Worm (Caenorhabditis elegans): Measurements from ENCODE around the gene mpst-7.
"Not testable (repeated sequence)": the region's sequence is repeated elsewhere in the genome, so short reads cannot be mapped to it uniquely, and the experiment has no call there.

mpst-7 gene

ce11 chrV:12987061-12987460, 26.1 kb upstream of the mpst-7 start, which contains the start of gene shw-3:
TSS of gene shw-3 (minus strand) at chrV:12987161.
- TF ChIP-seq C34F6.9 (tag; optimal IDR thresholded peaks at IDR 0.05) (no peak), blmp-1 (tag; optimal IDR thresholded peaks at IDR 0.05; ENCODE audit: insufficient read depth) (no peak), nhr-23 (tag; optimal IDR thresholded peaks at IDR 0.05) (no peak), R02D3.7 (tag; optimal IDR thresholded peaks at IDR 0.05) (no peak), ceh-16 (tag; optimal IDR thresholded peaks at IDR 0.05) (no peak), alr-1 (tag; optimal IDR thresholded peaks at IDR 0.05) (no peak), mbf-1 (tag; optimal IDR thresholded peaks at IDR 0.05) (no peak), ztf-4 (tag; optimal IDR thresholded peaks at IDR 0.05) (no peak), nhr-6 (tag; optimal IDR thresholded peaks at IDR 0.05) (no peak), ztf-1 (GFP tag; conservative IDR thresholded peaks at IDR 0.05) (no peak), F13H6.1 (tag; optimal IDR thresholded peaks at IDR 0.05) (no peak)

ce11 chrV:12974047-12974446, 13.1 kb upstream of the mpst-7 start:
- TF ChIP-seq lin-13 (GFP tag; optimal IDR thresholded peaks at IDR 0.05): no peak
- TF ChIP-seq lin-39 (tag; optimal IDR thresholded peaks at IDR 0.05): no peak
- TF ChIP-seq ztf-11 (tag; optimal IDR thresholded peaks at IDR 0.05): no peak
- no peak for TF ChIP-seq nhr-21 (tag; optimal IDR thresholded peaks at IDR 0.05)
- no peak for TF ChIP-seq aly-2 (tag; optimal IDR thresholded peaks at IDR 0.05)
- no peak for TF ChIP-seq mdl-1 (tag; optimal IDR thresholded peaks at IDR 0.05)
- TF ChIP-seq nhr-129 (tag; optimal IDR thresholded peaks at IDR 0.05): no peak
- no peak for TF ChIP-seq snpc-4 (tag; optimal IDR thresholded peaks at IDR 0.05)
- no peak for TF ChIP-seq R02D3.7 (tag; optimal IDR thresholded peaks at IDR 0.05)
- no peak for TF ChIP-seq blmp-1 (tag; optimal IDR thresholded peaks at IDR 0.05; ENCODE audit: insufficient read depth)
- no peak for TF ChIP-seq nhr-77 (tag; optimal IDR thresholded peaks at IDR 0.05)
- no peak for TF ChIP-seq nhr-6 (tag; optimal IDR thresholded peaks at IDR 0.05)
- no peak for TF ChIP-seq elt-3 (tag; optimal IDR thresholded peaks at IDR 0.05)
- no peak for TF ChIP-seq ceh-16 (tag; optimal IDR thresholded peaks at IDR 0.05)

ce11 chrV:12970575-12971160, 9.7 kb upstream of the mpst-7 start, which contains the start of gene pnn-1:
TSS of gene pnn-1 (plus strand) at chrV:12971110.
- TF ChIP-seq crh-2 (tag; optimal IDR thresholded peaks at IDR 0.05) (peak; percentile 4), sem-4 (tag; optimal IDR thresholded peaks at IDR 0.05) (peak; percentile 26), sma-9 (GFP tag; optimal IDR thresholded peaks at IDR 0.05) (peak; percentile 1), sma-9 (tag; optimal IDR thresholded peaks at IDR 0.05) (no peak), lin-13 (GFP tag; optimal IDR thresholded peaks at IDR 0.05) (peak; percentile 58), nhr-10 (tag; optimal IDR thresholded peaks at IDR 0.05) (no peak), lsy-2 (tag; optimal IDR thresholded peaks at IDR 0.05) (peak; percentile 28 to 84), unc-55 (GFP tag; optimal IDR thresholded peaks at IDR 0.05) (peak; percentile 55), nhr-129 (tag; optimal IDR thresholded peaks at IDR 0.05) (peak; percentile 28), ZK546.5 (tag; optimal IDR thresholded peaks at IDR 0.05) (no peak), C34F6.9 (tag; optimal IDR thresholded peaks at IDR 0.05) (peak; percentile 45), nhr-23 (tag; optimal IDR thresholded peaks at IDR 0.05) (no peak), nhr-25 (tag; optimal IDR thresholded peaks at IDR 0.05) (peak; percentile 61)

ce11 chrV:12968555-12968954, 7.6 kb upstream of the mpst-7 start, which contains the start of gene lin-46:
TSS of gene lin-46 (plus strand) at chrV:12968855.
- TF ChIP-seq ztf-11 (tag; optimal IDR thresholded peaks at IDR 0.05) (no peak), ztf-4 (tag; optimal IDR thresholded peaks at IDR 0.05) (no peak), aly-2 (tag; optimal IDR thresholded peaks at IDR 0.05) (no peak), dmd-4 (tag; optimal IDR thresholded peaks at IDR 0.05) (no peak)

ce11 chrV:12967925-12968327, 7.0 kb upstream of the mpst-7 start, which contains the start of gene R186.8:
TSS of gene R186.8 (minus strand) at chrV:12967982.
- peak; percentile 55 for TF ChIP-seq sma-9 (GFP tag; optimal IDR thresholded peaks at IDR 0.05)
- TF ChIP-seq sma-9 (tag; optimal IDR thresholded peaks at IDR 0.05): not testable (repeated sequence)
- peak; percentile 39 for TF ChIP-seq gmeb-1 (tag; optimal IDR thresholded peaks at IDR 0.05)
- peak; percentile 73 for TF ChIP-seq Y55F3AM.14 (GFP tag; optimal IDR thresholded peaks at IDR 0.05)
- TF ChIP-seq fos-1 (tag; optimal IDR thresholded peaks at IDR 0.05): peak; percentile 3
- TF ChIP-seq F13H6.1 (tag; optimal IDR thresholded peaks at IDR 0.05): peak; percentile 68
- peak; percentile 27 for TF ChIP-seq nhr-25 (tag; optimal IDR thresholded peaks at IDR 0.05)
- TF ChIP-seq lsy-2 (tag; optimal IDR thresholded peaks at IDR 0.05): peak; percentile 56 to 94
- TF ChIP-seq nhr-21 (tag; optimal IDR thresholded peaks at IDR 0.05): peak; percentile 30
- TF ChIP-seq sem-4 (tag; optimal IDR thresholded peaks at IDR 0.05): peak; percentile 2
- TF ChIP-seq crh-2 (tag; optimal IDR thresholded peaks at IDR 0.05): peak; percentile 41
- peak; percentile 32 for TF ChIP-seq lin-11 (tag; optimal IDR thresholded peaks at IDR 0.05)
- TF ChIP-seq C34F6.9 (tag; optimal IDR thresholded peaks at IDR 0.05): peak; percentile 64
- TF ChIP-seq sma-3 (GFP tag; optimal IDR thresholded peaks at IDR 0.05): peak; percentile 91
- peak; percentile 46 for TF ChIP-seq unc-55 (GFP tag; optimal IDR thresholded peaks at IDR 0.05)
- peak; percentile 60 for TF ChIP-seq nhr-129 (tag; optimal IDR thresholded peaks at IDR 0.05)
